Worm (Caenorhabditis elegans) whole organism, L4/young adult: ENCODE measurements around the gene cyp-13A2.

Experiments used
- W03F9.2 ChIP-seq: fragments of 150-350 bp; optimal IDR thresholded peaks from 2 replicates; lab custom pipeline; 2014; ENCODE audit warnings: missing biosample characterization, missing genetic modification characterization
- dao-5 ChIP-seq: sonication (generic microtip); optimal IDR thresholded peaks from 2 replicates; lab custom pipeline; 2016; ENCODE audit warnings: missing genotype, missing genetic modification characterization, moderate library complexity, missing compliant biosample characterization
- him-1 ChIP-seq: sonication (generic microtip); optimal IDR thresholded peaks from 2 replicates; lab custom pipeline; 2016; ENCODE audit warnings: missing genotype, missing genetic modification reagents, missing genetic modification characterization, missing compliant biosample characterization

- TF ChIP-seq dao-5 (tag; lab: Kevin White, UChicago) (no peak), him-1 (tag; lab: Kevin White, UChicago) (no peak), W03F9.2 (tag; lab: Kevin White, UChicago) (no peak)
Measured at ce11 chrII:9741400-9741799, 46.0 kb downstream of the cyp-13A2 start.
